Fruit fly (Drosophila melanogaster): Measurements from ENCODE around the gene CG4467.

CG4467 gene

dm6 chr3R:23239051-23239450, 9.7 kb downstream of the CG4467 start:
- no peak for TF ChIP-seq fkh (GFP tag; optimal IDR thresholded peaks at IDR 0.05)
- TF ChIP-seq Hr39 (GFP tag; optimal IDR thresholded peaks at IDR 0.05): no peak
- TF ChIP-seq CG1621 (tag; optimal IDR thresholded peaks at IDR 0.05): no peak
- TF ChIP-seq Lpt (GFP tag; optimal IDR thresholded peaks at IDR 0.05): no peak
- TF ChIP-seq Sox14 (GFP tag; optimal IDR thresholded peaks at IDR 0.05): no peak
- no peak for TF ChIP-seq CG34406 (GFP tag; optimal IDR thresholded peaks at IDR 0.05)
- no peak for TF ChIP-seq acj6 (GFP tag; optimal IDR thresholded peaks at IDR 0.05)
- no peak for TF ChIP-seq Eip93F (GFP tag; optimal IDR thresholded peaks at IDR 0.05)
- TF ChIP-seq dac (GFP tag; optimal IDR thresholded peaks at IDR 0.05): no peak
- TF ChIP-seq topi (GFP tag; optimal IDR thresholded peaks at IDR 0.05): no peak
- no peak for TF ChIP-seq ss (GFP tag; optimal IDR thresholded peaks at IDR 0.05)
- TF ChIP-seq CG4318 (GFP tag; optimal IDR thresholded peaks at IDR 0.05): no peak
- TF ChIP-seq Ets96B (tag; optimal IDR thresholded peaks at IDR 0.05): no peak
- no peak for TF ChIP-seq vri (GFP tag; optimal IDR thresholded peaks at IDR 0.05)
- TF ChIP-seq CG16779 (tag; optimal IDR thresholded peaks at IDR 0.05): no peak
- TF ChIP-seq CG3032 (tag; optimal IDR thresholded peaks at IDR 0.05): no peak
- TF ChIP-seq esn (GFP tag; optimal IDR thresholded peaks at IDR 0.05): no peak
- TF ChIP-seq CG6163 (GFP tag; IDR thresholded peaks at IDR 0.05): no peak

dm6 chr3R:23228605-23229264, 20.0 kb downstream of the CG4467 start:
- no peak for TF ChIP-seq CG15336 (GFP tag; IDR thresholded peaks at IDR 0.05)
- TF ChIP-seq CG6808 (GFP tag; optimal IDR thresholded peaks at IDR 0.05): no peak
- TF ChIP-seq Eip78C (GFP tag): no peak
- no peak for TF ChIP-seq CG32006 (GFP tag; optimal IDR thresholded peaks at IDR 0.05)
- TF ChIP-seq Eip75B (GFP tag; optimal IDR thresholded peaks at IDR 0.05): no peak
- no peak for TF ChIP-seq Met (GFP tag; optimal IDR thresholded peaks at IDR 0.05)
- TF ChIP-seq CG16779 (tag; optimal IDR thresholded peaks at IDR 0.05): no peak
- TF ChIP-seq Hr4 (GFP tag; optimal IDR thresholded peaks at IDR 0.05): no peak
- TF ChIP-seq esn (GFP tag; optimal IDR thresholded peaks at IDR 0.05): no peak
- TF ChIP-seq Gug (GFP tag; IDR thresholded peaks at IDR 0.05): no peak
- TF ChIP-seq CG6792 (GFP tag; optimal IDR thresholded peaks at IDR 0.05): no peak
- TF ChIP-seq Sox15 (GFP tag; optimal IDR thresholded peaks at IDR 0.05): no peak

- TF ChIP-seq CG6808 (GFP tag; optimal IDR thresholded peaks at IDR 0.05): peak; percentile 1
- peak; percentile 45 for TF ChIP-seq Met (GFP tag; optimal IDR thresholded peaks at IDR 0.05)
- peak; percentile 47 for TF ChIP-seq net (GFP tag; optimal IDR thresholded peaks at IDR 0.05)
- TF ChIP-seq Smox (GFP tag; optimal IDR thresholded peaks at IDR 0.05): no peak
- TF ChIP-seq Sox14 (GFP tag; optimal IDR thresholded peaks at IDR 0.05): peak; percentile 70
- TF ChIP-seq Hr39 (GFP tag; optimal IDR thresholded peaks at IDR 0.05): no peak
- peak; percentile 34 for TF ChIP-seq Eip93F (GFP tag; optimal IDR thresholded peaks at IDR 0.05)
- TF ChIP-seq vri (GFP tag; optimal IDR thresholded peaks at IDR 0.05): peak; percentile 96
- no peak for TF ChIP-seq dac (GFP tag; optimal IDR thresholded peaks at IDR 0.05)
- TF ChIP-seq CG32006 (GFP tag; optimal IDR thresholded peaks at IDR 0.05): no peak
- TF ChIP-seq Lpt (GFP tag; optimal IDR thresholded peaks at IDR 0.05): peak; percentile 3
- TF ChIP-seq eg (GFP tag; IDR thresholded peaks at IDR 0.05): peak; percentile 51; the same call in 2 of the 3 replicates
- TF ChIP-seq svp (GFP tag): peak; percentile 95
- peak; percentile 24 for TF ChIP-seq Sox102F (GFP tag; optimal IDR thresholded peaks at IDR 0.05)
- peak; percentile 32 for TF ChIP-seq fkh (GFP tag; optimal IDR thresholded peaks at IDR 0.05)
- TF ChIP-seq OdsH (GFP tag; optimal IDR thresholded peaks at IDR 0.05): no peak
- TF ChIP-seq CG34406 (GFP tag; optimal IDR thresholded peaks at IDR 0.05): peak; percentile 0
- 0 out of 2 replicates have a peak, but pooled peaks have one; percentile 8 for TF ChIP-seq Gug (GFP tag; IDR thresholded peaks at IDR 0.05)
- 0 out of 3 replicates have a peak, but pooled peaks have one; percentile 52 for TF ChIP-seq CG6163 (GFP tag; IDR thresholded peaks at IDR 0.05)
- peak; percentile 30 for TF ChIP-seq CG16779 (tag; optimal IDR thresholded peaks at IDR 0.05)
- peak; percentile 63 for TF ChIP-seq CG6276 (GFP tag; optimal IDR thresholded peaks at IDR 0.05)
Measured at dm6 chr3R:23226521-23227039, 22.1 kb downstream of the CG4467 start, which contains the start of gene cnc. TSS of gene cnc (minus strand) at chr3R:23226711.
